Worm (Caenorhabditis elegans) whole organism, L2 larva: ENCODE results near the gene K03B4.9.
A peak's percentile ranks its signal among the peaks of the same experiment; 100 is the strongest.

Experiments
- C34F6.9 ChIP-seq: fragments of 150-350 bp; optimal IDR thresholded peaks from 2 replicates; lab custom pipeline; 2014; ENCODE audit warnings: missing biosample characterization, missing genetic modification characterization
- F13H6.1 ChIP-seq: sonication (generic microtip); optimal IDR thresholded peaks from 2 replicates; lab custom pipeline; 2016; ENCODE audit warnings: missing genetic modification characterization, missing compliant biosample characterization
- R02D3.7 ChIP-seq: fragments of 150-350 bp; optimal IDR thresholded peaks from 2 replicates; lab custom pipeline; 2014; ENCODE audit warnings: missing biosample characterization, missing genetic modification characterization
- Y55F3AM.14 ChIP-seq: fragments of 200-800 bp; sonication (Bioruptor generic); optimal IDR thresholded peaks from 2 replicates; lab custom pipeline; 2018; ENCODE audit warnings: mild to moderate bottlenecking, missing genetic modification characterization, missing compliant biosample characterization
- ZK546.5 ChIP-seq: sonication (generic microtip); optimal IDR thresholded peaks from 2 replicates; lab custom pipeline; 2017; ENCODE audit warnings: missing biosample characterization, missing genetic modification characterization
- alr-1 ChIP-seq: fragments of 150-350 bp; optimal IDR thresholded peaks from 2 replicates; lab custom pipeline; 2014; ENCODE audit warnings: missing biosample characterization, missing genetic modification characterization
- aly-2 ChIP-seq: fragments of 150-350 bp; optimal IDR thresholded peaks from 2 replicates; lab custom pipeline; 2014; ENCODE audit warnings: missing biosample characterization, missing genetic modification characterization
- ama-1 ChIP-seq: fragments of 150-350 bp; optimal IDR thresholded peaks from 2 replicates; lab custom pipeline; 2018; ENCODE audit warnings: inconsistent platforms
- blmp-1 ChIP-seq: sonication (generic microtip); optimal IDR thresholded peaks from 2 replicates; lab custom pipeline; 2017; ENCODE audit warnings: missing genetic modification characterization, mild to moderate bottlenecking, missing compliant biosample characterization, antibody characterized with exemption, moderate library complexity; ENCODE audit not compliant: insufficient read depth
- ceh-16 ChIP-seq: fragments of 150-350 bp; optimal IDR thresholded peaks from 2 replicates; lab custom pipeline; 2014; ENCODE audit warnings: missing biosample characterization, missing genetic modification characterization
- crh-2 ChIP-seq: sonication (generic microtip); optimal IDR thresholded peaks from 2 replicates; lab custom pipeline; 2017; ENCODE audit warnings: missing biosample characterization, missing genetic modification characterization
- dmd-4 ChIP-seq: sonication (generic microtip); optimal IDR thresholded peaks from 2 replicates; lab custom pipeline; 2017; ENCODE audit warnings: missing biosample characterization, missing genetic modification characterization
- egl-27 ChIP-seq: sonication (generic microtip); optimal IDR thresholded peaks from 3 replicates; lab custom pipeline; 2017; ENCODE audit warnings: missing biosample characterization, missing genetic modification reagents, missing genetic modification characterization
- elt-1 ChIP-seq: fragments of 150-350 bp; optimal IDR thresholded peaks from 2 replicates; lab custom pipeline; 2014; ENCODE audit warnings: missing biosample characterization, missing genetic modification characterization
- elt-3 ChIP-seq: sonication (generic microtip); optimal IDR thresholded peaks from 2 replicates; lab custom pipeline; 2017; ENCODE audit warnings: missing biosample characterization, missing genetic modification characterization
- fos-1 ChIP-seq: fragments of 150-350 bp; optimal IDR thresholded peaks from 2 replicates; lab custom pipeline; 2014; ENCODE audit warnings: missing biosample characterization, missing genetic modification characterization
- gmeb-1 ChIP-seq: fragments of 150-350 bp; optimal IDR thresholded peaks from 2 replicates; lab custom pipeline; 2014; ENCODE audit warnings: missing biosample characterization, missing genetic modification characterization
- lin-11 ChIP-seq: fragments of 150-350 bp; sonication (generic microtip); optimal IDR thresholded peaks from 2 replicates; lab custom pipeline; 2014; ENCODE audit warnings: missing biosample characterization, missing genetic modification characterization, inconsistent platforms, mixed read lengths
- lin-13 ChIP-seq: fragments of 150-350 bp; optimal IDR thresholded peaks from 2 replicates; lab custom pipeline; 2014; ENCODE audit warnings: missing biosample characterization, missing genetic modification reagents, missing genetic modification characterization
- lin-39 ChIP-seq: fragments of 150-350 bp; optimal IDR thresholded peaks from 2 replicates; lab custom pipeline; 2014; ENCODE audit warnings: missing biosample characterization, missing genetic modification reagents, missing genetic modification characterization
- lsy-2 ChIP-seq, 2 experiments: fragments of 150-350 bp in 1 of 2; sonication (generic microtip) in 1 of 2; optimal IDR thresholded peaks; 2 replicates each; lab custom pipeline; 2014 to 2017; ENCODE audit warnings: missing biosample characterization in 2 of 2, missing genetic modification characterization in 2 of 2
- mab-5 ChIP-seq: fragments of 150-350 bp; optimal IDR thresholded peaks from 2 replicates; lab custom pipeline; 2014; ENCODE audit warnings: missing biosample characterization, missing genetic modification characterization
- mbf-1 ChIP-seq: sonication (generic microtip); optimal IDR thresholded peaks from 2 replicates; lab custom pipeline; 2017; ENCODE audit warnings: missing biosample characterization, missing genetic modification characterization
- mdl-1 ChIP-seq, 2 experiments: fragments of 150-350 bp in 1 of 2; sonication (generic microtip) in 1 of 2; optimal IDR thresholded peaks; 2 replicates each; lab custom pipeline; 2017; ENCODE audit warnings: missing biosample characterization in 2 of 2, missing genetic modification characterization in 2 of 2
- nhr-10 ChIP-seq: sonication (generic microtip); optimal IDR thresholded peaks from 2 replicates; lab custom pipeline; 2017; ENCODE audit warnings: missing biosample characterization, missing genetic modification characterization
- nhr-11 ChIP-seq: fragments of 150-350 bp; optimal IDR thresholded peaks from 2 replicates; lab custom pipeline; 2014; ENCODE audit warnings: missing biosample characterization, missing genetic modification characterization
- nhr-12 ChIP-seq: fragments of 150-350 bp; optimal IDR thresholded peaks from 2 replicates; lab custom pipeline; 2014; ENCODE audit warnings: missing biosample characterization, missing genetic modification characterization
- nhr-129 ChIP-seq: fragments of 150-350 bp; optimal IDR thresholded peaks from 2 replicates; lab custom pipeline; 2014; ENCODE audit warnings: missing biosample characterization, missing genetic modification characterization
- nhr-21 ChIP-seq: fragments of 150-350 bp; optimal IDR thresholded peaks from 2 replicates; lab custom pipeline; 2014; ENCODE audit warnings: missing biosample characterization, missing genetic modification characterization
- nhr-23 ChIP-seq: fragments of 150-350 bp; optimal IDR thresholded peaks from 2 replicates; lab custom pipeline; 2014; ENCODE audit warnings: missing biosample characterization, missing genetic modification reagents, missing genetic modification characterization
- nhr-237 ChIP-seq: fragments of 150-350 bp; optimal IDR thresholded peaks from 2 replicates; lab custom pipeline; 2014; ENCODE audit warnings: missing biosample characterization, missing genetic modification characterization
- nhr-25 ChIP-seq: fragments of 150-350 bp; sonication (generic microtip); optimal IDR thresholded peaks from 3 replicates; lab custom pipeline; 2014; ENCODE audit warnings: missing biosample characterization, missing genetic modification characterization
- nhr-6 ChIP-seq: fragments of 150-350 bp; optimal IDR thresholded peaks from 2 replicates; lab custom pipeline; 2014; ENCODE audit warnings: missing biosample characterization, missing genetic modification characterization
- nhr-77 ChIP-seq: fragments of 150-350 bp; optimal IDR thresholded peaks from 2 replicates; lab custom pipeline; 2014; ENCODE audit warnings: missing biosample characterization, missing genetic modification characterization
- peb-1 ChIP-seq: fragments of 150-350 bp; optimal IDR thresholded peaks from 2 replicates; lab custom pipeline; 2014; ENCODE audit warnings: missing biosample characterization, missing genetic modification characterization
- sem-4 ChIP-seq: fragments of 150-350 bp; optimal IDR thresholded peaks from 2 replicates; lab custom pipeline; 2014; ENCODE audit warnings: missing biosample characterization, missing genetic modification reagents, missing genetic modification characterization
- skn-1 ChIP-seq: sonication (generic microtip); optimal IDR thresholded peaks from 2 replicates; lab custom pipeline; 2017; ENCODE audit warnings: missing biosample characterization, missing genetic modification characterization
- sma-3 ChIP-seq: sonication (generic microtip); optimal IDR thresholded peaks from 2 replicates; lab custom pipeline; 2016; ENCODE audit warnings: missing genetic modification reagents, missing genetic modification characterization, missing compliant biosample characterization
- sma-9 ChIP-seq, 2 experiments: fragments of 150-350 bp in 1 of 2; sonication (generic microtip) in 1 of 2; optimal IDR thresholded peaks; 2 replicates each; lab custom pipeline; 2014 to 2016; ENCODE audit warnings: missing genetic modification characterization in 2 of 2, mild to moderate bottlenecking in 1 of 2, missing biosample characterization in 1 of 2, missing compliant biosample characterization in 1 of 2, missing genetic modification reagents in 1 of 2, moderate library complexity in 1 of 2
- unc-39 ChIP-seq: fragments of 150-350 bp; optimal IDR thresholded peaks from 2 replicates; lab custom pipeline; 2014; ENCODE audit warnings: missing biosample characterization, missing genetic modification characterization
- unc-55 ChIP-seq: fragments of 150-350 bp; sonication (generic microtip); optimal IDR thresholded peaks from 3 replicates; lab custom pipeline; 2014; ENCODE audit warnings: missing biosample characterization, missing genetic modification reagents, missing genetic modification characterization
- unc-62 ChIP-seq: fragments of 150-350 bp; optimal IDR thresholded peaks from 2 replicates; lab custom pipeline; 2014; ENCODE audit warnings: missing biosample characterization, missing genetic modification reagents, missing genetic modification characterization
- zag-1 ChIP-seq: fragments of 150-350 bp; optimal IDR thresholded peaks from 2 replicates; lab custom pipeline; 2014; ENCODE audit warnings: missing biosample characterization, missing genetic modification characterization
- ztf-1 ChIP-seq: fragments of 200-800 bp; sonication (Bioruptor generic); conservative IDR thresholded peaks from 2 replicates; pipeline ENCODE4 v1.3.6; 2022; ENCODE audit warnings: missing genetic modification characterization, missing compliant biosample characterization
- ztf-11 ChIP-seq: sonication (generic microtip); optimal IDR thresholded peaks from 2 replicates; lab custom pipeline; 2017; ENCODE audit warnings: missing biosample characterization, missing genetic modification characterization
- ztf-4 ChIP-seq: fragments of 150-350 bp; optimal IDR thresholded peaks from 2 replicates; lab custom pipeline; 2014; ENCODE audit warnings: missing biosample characterization, missing genetic modification characterization

K03B4.9 gene

ce11 chrV:4700189-4700588 lies 27.8 kb upstream of the K03B4.9 start, which contains the start of gene ZC266.1:
ZC266.1 (minus strand) TSS chrV:4700289.
- TF ChIP-seq nhr-129 (no peak), mdl-1 (tag; optimal IDR thresholded peaks at IDR 0.05; lab: Kevin White, UChicago) (no peak), ceh-16 (tag; lab: Kevin White, UChicago) (no peak), elt-3 (tag; lab: Kevin White, UChicago) (no peak), elt-1 (tag; lab: Kevin White, UChicago) (no peak), ZK546.5 (tag; lab: Kevin White, UChicago) (no peak), blmp-1 (no peak)

ce11 chrV:4698675-4699074 lies 26.3 kb upstream of the K03B4.9 start:
- no peak for TF ChIP-seq mab-5 (tag; lab: Kevin White, UChicago)
- no peak for TF ChIP-seq unc-62
- TF ChIP-seq ztf-11 (tag; lab: Kevin White, UChicago): no peak
- no peak for TF ChIP-seq nhr-25
- no peak for TF ChIP-seq zag-1 (tag; lab: Kevin White, UChicago)
- TF ChIP-seq mbf-1 (tag; lab: Kevin White, UChicago): no peak
- TF ChIP-seq ZK546.5 (tag; lab: Kevin White, UChicago): no peak
- TF ChIP-seq alr-1: no peak
- no peak for TF ChIP-seq egl-27 (tag; lab: Kevin White, UChicago)
- no peak for TF ChIP-seq Y55F3AM.14

DNA sequence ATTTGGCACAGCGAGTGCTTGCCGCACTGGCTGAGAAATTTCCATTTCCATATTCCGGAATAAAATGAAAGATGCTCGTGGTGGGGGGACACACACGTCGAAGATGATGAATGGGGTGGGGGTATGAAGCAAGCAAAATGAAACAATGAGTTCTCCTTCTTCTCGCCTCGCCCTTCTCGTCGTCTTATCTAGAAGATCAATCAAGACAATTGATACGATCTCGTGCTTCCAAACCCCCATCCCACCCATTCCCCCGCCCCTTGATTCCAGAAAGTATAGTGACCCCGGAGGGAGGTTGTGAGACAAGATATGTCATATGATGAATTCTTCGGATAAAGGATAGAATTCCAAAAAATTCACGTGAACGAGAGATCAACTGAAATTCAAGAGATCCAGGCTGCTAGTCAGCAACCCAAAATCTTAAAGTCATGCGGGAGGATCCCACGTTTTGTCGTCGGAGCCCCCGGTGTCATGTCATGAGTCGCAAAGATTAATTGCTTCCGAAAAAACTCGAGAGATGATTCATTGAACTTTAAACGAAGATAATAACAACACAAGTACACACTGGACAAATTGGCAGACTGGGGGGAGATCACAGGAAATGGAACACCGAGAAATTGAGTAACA lies 22.2 kb upstream of the K03B4.9 start:
- TF ChIP-seq ztf-11 (tag; lab: Kevin White, UChicago): no peak
- TF ChIP-seq unc-55 (GFP tag; lab: Kevin White, UChicago): peak; percentile 26
- no peak for TF ChIP-seq R02D3.7 (tag; lab: Kevin White, UChicago)
- no peak for TF ChIP-seq nhr-11 (tag; lab: Kevin White, UChicago)
- no peak for TF ChIP-seq nhr-25
- TF ChIP-seq sma-3 (GFP tag; lab: Kevin White, UChicago): no peak
- TF ChIP-seq zag-1 (tag; lab: Kevin White, UChicago): no peak
- no peak for TF ChIP-seq nhr-21 (tag; lab: Kevin White, UChicago)
- TF ChIP-seq alr-1: no peak
- no peak for TF ChIP-seq nhr-12 (tag; lab: Kevin White, UChicago)
- TF ChIP-seq fos-1 (tag; lab: Kevin White, UChicago): no peak
- no peak for TF ChIP-seq lin-11
- TF ChIP-seq dmd-4: no peak
- no peak for TF ChIP-seq nhr-77 (tag; lab: Kevin White, UChicago)
- peak; percentile 8 for TF ChIP-seq C34F6.9
- no peak for TF ChIP-seq mbf-1 (tag; lab: Kevin White, UChicago)
- TF ChIP-seq ztf-4 (tag; lab: Kevin White, UChicago): peak; percentile 6
- no peak for TF ChIP-seq unc-39 (tag; lab: Kevin White, UChicago)
- no peak for TF ChIP-seq aly-2 (tag; lab: Kevin White, UChicago)
- no peak for TF ChIP-seq peb-1 (tag; lab: Kevin White, UChicago)
- no peak for TF ChIP-seq sma-9 (GFP tag; optimal IDR thresholded peaks at IDR 0.05; lab: Kevin White, UChicago)
- TF ChIP-seq sma-9 (tag; optimal IDR thresholded peaks at IDR 0.05; lab: Kevin White, UChicago): no peak
- TF ChIP-seq lin-39 (tag; lab: Kevin White, UChicago): no peak
- no peak for TF ChIP-seq unc-62
- TF ChIP-seq F13H6.1 (tag; lab: Kevin White, UChicago): peak; percentile 33
- TF ChIP-seq ceh-16 (tag; lab: Kevin White, UChicago): no peak
- peak; percentile 29 for TF ChIP-seq nhr-129
- TF ChIP-seq Y55F3AM.14: peak; percentile 49
- TF ChIP-seq mab-5 (tag; lab: Kevin White, UChicago): peak; percentile 20
- no peak for TF ChIP-seq ztf-1
- peak in 1 of 2 experiments; percentile 20 for TF ChIP-seq lsy-2 (tag; optimal IDR thresholded peaks at IDR 0.05; lab: Kevin White, UChicago)
- TF ChIP-seq nhr-6 (tag; lab: Kevin White, UChicago): no peak
- no peak for TF ChIP-seq sem-4 (tag; lab: Kevin White, UChicago)
- no peak for TF ChIP-seq crh-2 (tag; lab: Kevin White, UChicago)
- TF ChIP-seq blmp-1: no peak
- no peak for TF ChIP-seq skn-1 (tag; lab: Kevin White, UChicago)
- peak; percentile 23 for TF ChIP-seq nhr-23 (tag; lab: Kevin White, UChicago)
- TF ChIP-seq egl-27 (tag; lab: Kevin White, UChicago): no peak
- TF ChIP-seq gmeb-1 (tag; lab: Kevin White, UChicago): no peak
- TF ChIP-seq elt-3 (tag; lab: Kevin White, UChicago): no peak
- TF ChIP-seq lin-13 (GFP tag; lab: Kevin White, UChicago): no peak
- no peak for TF ChIP-seq nhr-237
- no peak for TF ChIP-seq ZK546.5 (tag; lab: Kevin White, UChicago)
- no peak for TF ChIP-seq nhr-10 (tag; lab: Kevin White, UChicago)
- TF ChIP-seq elt-1 (tag; lab: Kevin White, UChicago): peak; percentile 10
- TF ChIP-seq ama-1 (lab: Kevin White, UChicago): no peak
